Fruit fly (Drosophila melanogaster) whole organism, embryonic: ENCODE data around the gene Wdr59.
A peak's percentile ranks its signal among the peaks of the same experiment; 100 is the strongest.

Source experiments
- Asciz ChIP-seq: fragments of 200-800 bp; sonication (Bioruptor generic); optimal IDR thresholded peaks from 2 replicates; lab custom pipeline; 2017; ENCODE audit warnings: missing biosample characterization, mild to moderate bottlenecking, missing genetic modification characterization, missing genetic modification reagents
- Atf3 ChIP-seq: fragments of 200-800 bp; sonication (Bioruptor generic); optimal IDR thresholded peaks from 3 replicates; lab custom pipeline; 2016; ENCODE audit warnings: missing biosample characterization, missing genetic modification characterization
- Atf6 ChIP-seq: fragments of 200-800 bp; sonication (Bioruptor generic); IDR thresholded peaks from 2 replicates; pipeline ENCODE4 v1.3.6; 2022; ENCODE audit warnings: missing biosample characterization, missing genetic modification characterization
- Bteb2 ChIP-seq: fragments of 200-800 bp; sonication (Bioruptor generic); optimal IDR thresholded peaks from 2 replicates; lab custom pipeline; 2016; ENCODE audit warnings: missing biosample characterization, missing genetic modification characterization
- CG10543 ChIP-seq: fragments of 200-800 bp; sonication (Bioruptor generic); optimal IDR thresholded peaks from 3 replicates; lab custom pipeline; 2017; ENCODE audit warnings: missing biosample characterization, mild to moderate bottlenecking, missing genetic modification characterization, moderate library complexity
- CG12071 ChIP-seq: fragments of 200-800 bp; sonication (Bioruptor generic); optimal IDR thresholded peaks from 3 replicates; lab custom pipeline; 2018; ENCODE audit warnings: missing biosample characterization, mild to moderate bottlenecking, missing genetic modification characterization
- CG12769 ChIP-seq: fragments of 200-800 bp; sonication (Bioruptor generic); optimal IDR thresholded peaks from 2 replicates; lab custom pipeline; 2019; ENCODE audit warnings: missing biosample characterization, mild to moderate bottlenecking, missing genetic modification characterization, moderate library complexity
- CG12942 ChIP-seq: fragments of 200-800 bp; sonication (Bioruptor generic); optimal IDR thresholded peaks from 3 replicates; lab custom pipeline; 2016; ENCODE audit warnings: missing biosample characterization, missing genetic modification characterization
- CG14014 ChIP-seq: fragments of 200-800 bp; sonication (Bioruptor generic); IDR thresholded peaks from 2 replicates; pipeline ENCODE4 v1.3.6; 2022; ENCODE audit warnings: missing biosample characterization, missing genetic modification characterization
- CG14710 ChIP-seq: fragments of 200-800 bp; sonication (Bioruptor generic); optimal IDR thresholded peaks from 3 replicates; lab custom pipeline; 2019; ENCODE audit warnings: missing biosample characterization, mild to moderate bottlenecking, missing genetic modification characterization, moderate library complexity
- CG2129 ChIP-seq: fragments of 200-800 bp; sonication (Bioruptor generic); IDR thresholded peaks from 2 replicates; pipeline ENCODE4 v1.3.6; 2022; ENCODE audit warnings: missing biosample characterization, missing genetic modification characterization; ENCODE audit not compliant: partially characterized antibody
- CG2202 ChIP-seq: fragments of 200-800 bp; sonication (Bioruptor generic); optimal IDR thresholded peaks from 2 replicates; lab custom pipeline; 2018; ENCODE audit warnings: missing biosample characterization, mild to moderate bottlenecking, missing genetic modification characterization
- CG31224 ChIP-seq: fragments of 200-800 bp; sonication (Bioruptor generic); IDR thresholded peaks from 2 replicates; pipeline ENCODE4 v1.3.6; 2022; ENCODE audit warnings: missing biosample characterization, missing genetic modification characterization
- CG31365 ChIP-seq: fragments of 200-800 bp; sonication (Bioruptor generic); optimal IDR thresholded peaks from 2 replicates; lab custom pipeline; 2018; ENCODE audit warnings: missing biosample characterization, mild to moderate bottlenecking, missing genetic modification characterization
- CG3163 ChIP-seq: fragments of 200-800 bp; sonication (Bioruptor generic); optimal IDR thresholded peaks from 3 replicates; lab custom pipeline; 2016; ENCODE audit warnings: missing biosample characterization, missing genetic modification characterization
- CG32767 ChIP-seq: fragments of 200-800 bp; sonication (Bioruptor generic); IDR thresholded peaks from 2 replicates; pipeline ENCODE4 v1.3.6; 2022; ENCODE audit warnings: missing biosample characterization, missing genetic modification characterization
- CG3838 ChIP-seq: fragments of 200-800 bp; sonication (Bioruptor generic); optimal IDR thresholded peaks from 3 replicates; lab custom pipeline; 2016; ENCODE audit warnings: missing biosample characterization, missing genetic modification characterization
- CG6272 ChIP-seq: fragments of 200-800 bp; sonication (Bioruptor generic); IDR thresholded peaks from 2 replicates; pipeline ENCODE4 v1.3.6; 2022; ENCODE audit warnings: missing biosample characterization, missing genetic modification characterization
- CG6689 ChIP-seq: fragments of 200-800 bp; sonication (Bioruptor generic); IDR thresholded peaks from 2 replicates; pipeline ENCODE4 v1.3.6; 2022; ENCODE audit warnings: missing biosample characterization, missing genetic modification characterization
- CG7372 ChIP-seq: fragments of 200-800 bp; sonication (Bioruptor generic); IDR thresholded peaks from 2 replicates; pipeline ENCODE4 v1.3.6; 2022; ENCODE audit warnings: missing biosample characterization, missing genetic modification characterization
- CG8089 ChIP-seq: fragments of 200-800 bp; sonication (Bioruptor generic); optimal IDR thresholded peaks from 3 replicates; lab custom pipeline; 2016; ENCODE audit warnings: missing biosample characterization, missing genetic modification characterization
- CG8388 ChIP-seq: fragments of 200-800 bp; sonication (Bioruptor generic); optimal IDR thresholded peaks from 2 replicates; lab custom pipeline; 2019; ENCODE audit warnings: missing biosample characterization, mild to moderate bottlenecking, missing genetic modification characterization, moderate library complexity
- CG9437 ChIP-seq: fragments of 200-800 bp; sonication (Bioruptor generic); optimal IDR thresholded peaks from 2 replicates; lab custom pipeline; 2018; ENCODE audit warnings: missing biosample characterization, mild to moderate bottlenecking, missing genetic modification characterization
- Deaf1 ChIP-seq: fragments of 200-800 bp; optimal IDR thresholded peaks from 3 replicates; lab custom pipeline; 2019; ENCODE audit warnings: missing biosample characterization, mild to moderate bottlenecking, missing genetic modification characterization, moderate library complexity
- Dek ChIP-seq: fragments of 200-800 bp; sonication (Bioruptor generic); optimal IDR thresholded peaks from 3 replicates; lab custom pipeline; 2019; ENCODE audit warnings: missing biosample characterization, mild to moderate bottlenecking, missing genetic modification characterization, moderate library complexity
- Dip2 ChIP-seq: fragments of 200-800 bp; sonication (Bioruptor generic); IDR thresholded peaks from 2 replicates; pipeline ENCODE4 v1.3.6; 2022; ENCODE audit warnings: missing biosample characterization, missing genetic modification characterization
- Dll ChIP-seq: fragments of 200-800 bp; sonication (Bioruptor generic); IDR thresholded peaks from 4 replicates; pipeline ENCODE4 v1.3.6; 2022; ENCODE audit warnings: missing biosample characterization, missing genetic modification characterization; ENCODE audit not compliant: partially characterized antibody
- Ets65A ChIP-seq: fragments of 200-800 bp; sonication (Bioruptor generic); peaks from one replicate; lab custom pipeline; 2016; ENCODE audit warnings: missing biosample characterization, missing genetic modification characterization
- HmgD ChIP-seq: fragments of 200-800 bp; sonication (Bioruptor generic); optimal IDR thresholded peaks from 3 replicates; lab custom pipeline; 2016; ENCODE audit warnings: missing biosample characterization, missing genetic modification characterization
- MTF-1 ChIP-seq: fragments of 200-800 bp; sonication (Bioruptor generic); optimal IDR thresholded peaks from 2 replicates; lab custom pipeline; 2018; ENCODE audit warnings: missing biosample characterization, mild to moderate bottlenecking, missing genetic modification characterization, borderline replicate concordance
- Max ChIP-seq: fragments of 200-800 bp; sonication (Bioruptor generic); optimal IDR thresholded peaks from 2 replicates; lab custom pipeline; 2016; ENCODE audit warnings: missing biosample characterization, mild to moderate bottlenecking, missing genetic modification characterization
- Meics ChIP-seq: fragments of 200-800 bp; sonication (Bioruptor generic); optimal IDR thresholded peaks from 2 replicates; lab custom pipeline; 2017; ENCODE audit warnings: missing biosample characterization, mild to moderate bottlenecking, missing genetic modification characterization
- az2 ChIP-seq: fragments of 200-800 bp; sonication (Bioruptor generic); optimal IDR thresholded peaks from 3 replicates; lab custom pipeline; 2016; ENCODE audit warnings: missing biosample characterization, missing genetic modification characterization
- bab2 ChIP-seq: fragments of 200-800 bp; sonication (Bioruptor generic); optimal IDR thresholded peaks from 2 replicates; lab custom pipeline; 2016; ENCODE audit warnings: missing biosample characterization, missing genetic modification characterization
- cato ChIP-seq: fragments of 200-800 bp; sonication (Bioruptor generic); optimal IDR thresholded peaks from 2 replicates; lab custom pipeline; 2016; ENCODE audit warnings: missing biosample characterization, missing genetic modification characterization, borderline replicate concordance
- dati ChIP-seq: fragments of 200-800 bp; sonication (Bioruptor generic); IDR thresholded peaks from 2 replicates; pipeline ENCODE4 v1.3.6; 2022; ENCODE audit warnings: missing biosample characterization, missing genetic modification characterization
- ewg ChIP-seq: fragments of 200-800 bp; sonication (Bioruptor generic); optimal IDR thresholded peaks from 3 replicates; lab custom pipeline; 2017; ENCODE audit warnings: mild to moderate bottlenecking, missing biosample characterization, missing genetic modification reagents, missing genetic modification characterization
- fd64A ChIP-seq: fragments of 200-800 bp; sonication (Bioruptor generic); optimal IDR thresholded peaks from 3 replicates; lab custom pipeline; 2018; ENCODE audit warnings: missing biosample characterization, mild to moderate bottlenecking, missing genetic modification characterization
- hkb ChIP-seq, 2 experiments: fragments of 200-800 bp in 1 of 2; fragments of >200 bp in 1 of 2; sonication (Bioruptor generic) in 1 of 2; IDR thresholded peaks in 1 of 2; optimal IDR thresholded peaks in 1 of 2; 2 replicates each; pipeline versions ENCODE4 v1.3.6 to Lab custom; 2017 to 2022; ENCODE audit warnings: missing biosample characterization in 1 of 2, missing genetic modification characterization in 1 of 2
- hth ChIP-seq: fragments of >200 bp; optimal IDR thresholded peaks from 2 replicates; lab custom pipeline; 2017; ENCODE audit warnings: inconsistent platforms
- jigr1 ChIP-seq: fragments of 200-800 bp; sonication (Bioruptor generic); IDR thresholded peaks from 3 replicates; pipeline ENCODE4 v1.3.6; 2022; ENCODE audit warnings: missing biosample characterization, missing genetic modification characterization
- jing ChIP-seq: fragments of 200-800 bp; sonication (Bioruptor generic); optimal IDR thresholded peaks from 2 replicates; lab custom pipeline; 2018; ENCODE audit warnings: missing biosample characterization, mild to moderate bottlenecking, missing genetic modification characterization
- lbe ChIP-seq: fragments of 200-800 bp; sonication (Bioruptor generic); optimal IDR thresholded peaks from 2 replicates; lab custom pipeline; 2016; ENCODE audit warnings: missing biosample characterization, mild to moderate bottlenecking, missing genetic modification characterization
- oc ChIP-seq: fragments of 200-800 bp; sonication (Bioruptor generic); optimal IDR thresholded peaks from 2 replicates; lab custom pipeline; 2018; ENCODE audit warnings: missing biosample characterization, mild to moderate bottlenecking, missing genetic modification characterization, moderate library complexity
- repo ChIP-seq: fragments of 200-800 bp; sonication (Bioruptor generic); optimal IDR thresholded peaks from 2 replicates; lab custom pipeline; 2016; ENCODE audit warnings: missing biosample characterization, missing genetic modification characterization
- rib ChIP-seq: fragments of 200-800 bp; sonication (Bioruptor generic); IDR thresholded peaks from 2 replicates; pipeline ENCODE4 v1.3.6; 2022; ENCODE audit warnings: missing biosample characterization, missing genetic modification characterization
- sna ChIP-seq: fragments of 200-800 bp; sonication (Bioruptor generic); IDR thresholded peaks from 2 replicates; pipeline ENCODE4 v1.3.6; 2022; ENCODE audit warnings: missing biosample characterization, missing genetic modification characterization; ENCODE audit not compliant: partially characterized antibody
- sqz ChIP-seq: fragments of 200-800 bp; sonication (Bioruptor generic); optimal IDR thresholded peaks from 3 replicates; lab custom pipeline; 2018; ENCODE audit warnings: missing biosample characterization, mild to moderate bottlenecking, missing genetic modification characterization
- tna ChIP-seq: fragments of 200-800 bp; sonication (Bioruptor generic); IDR thresholded peaks from 2 replicates; pipeline ENCODE4 v1.3.6; 2022; ENCODE audit warnings: missing biosample characterization, missing genetic modification characterization; ENCODE audit not compliant: partially characterized antibody

Wdr59 gene

dm6 chr2L:11057333-11058110 lies 33.7 kb upstream of the Wdr59 start (continued):
- TF ChIP-seq lbe (GFP tag; lab: Kevin White, UChicago) (peak; percentile 28), Dip2 (no peak), CG12071 (no peak), tna (GFP tag; lab: Robert Waterston, UW) (no peak), CG8388 (GFP tag; lab: Kevin White, UChicago) (peak; percentile 71), Atf3 (GFP tag; lab: Kevin White, UChicago) (peak; percentile 29), Bteb2 (peak; percentile 57), MTF-1 (GFP tag; lab: Kevin White, UChicago) (no peak), Dek (peak; percentile 27), Deaf1 (tag; lab: Kevin White, UChicago) (peak; percentile 77), dati (GFP tag; lab: Robert Waterston, UW) (no peak), Atf6 (peak; percentile 57), hth (lab: Kevin White, UChicago) (no peak), ewg (GFP tag; lab: Kevin White, UChicago) (peak; percentile 54), fd64A (GFP tag; lab: Kevin White, UChicago) (peak; percentile 26), CG12769 (tag; lab: Kevin White, UChicago) (peak; percentile 81), Asciz (GFP tag; lab: Kevin White, UChicago) (peak; percentile 58), CG14014 (GFP tag; lab: Robert Waterston, UW) (peak; percentile 67), sna (no peak), Ets65A (GFP tag; lab: Kevin White, UChicago) (no peak), hkb (optimal IDR thresholded peaks at IDR 0.05; lab: Kevin White, UChicago) (no peak), hkb (GFP tag; IDR thresholded peaks at IDR 0.05; lab: Robert Waterston, UW) (peak; percentile 73; the same call in 1 of the 2 replicates), az2 (GFP tag; lab: Kevin White, UChicago) (peak; percentile 80), CG31224 (GFP tag; lab: Robert Waterston, UW) (no peak), CG2129 (no peak), CG31365 (tag; lab: Kevin White, UChicago) (no peak), Max (GFP tag; lab: Kevin White, UChicago) (peak; percentile 33), CG3163 (GFP tag; lab: Kevin White, UChicago) (peak; percentile 91), CG9437 (peak; percentile 73), repo (GFP tag; lab: Kevin White, UChicago) (no peak), CG6272 (GFP tag; lab: Robert Waterston, UW) (no peak), jing (GFP tag; lab: Kevin White, UChicago) (peak; percentile 77), cato (GFP tag; lab: Kevin White, UChicago) (peak; percentile 60), bab2 (GFP tag; lab: Kevin White, UChicago) (peak; percentile 54), oc (tag; lab: Kevin White, UChicago) (peak; percentile 70), jigr1 (GFP tag; lab: Robert Waterston, UW) (peak; percentile 77; the same call in 2 of the 3 replicates), CG12942 (peak; percentile 69), CG32767 (GFP tag; lab: Robert Waterston, UW) (peak; percentile 73; the same call in 1 of the 2 replicates), CG6689 (GFP tag; lab: Robert Waterston, UW) (peak; percentile 64), HmgD (GFP tag; lab: Kevin White, UChicago) (no peak), CG7372 (GFP tag; lab: Robert Waterston, UW) (peak; percentile 58), sqz (GFP tag; lab: Kevin White, UChicago) (peak; percentile 52), Meics (GFP tag; lab: Kevin White, UChicago) (peak; percentile 81), rib (GFP tag; lab: Robert Waterston, UW) (peak; percentile 80), CG2202 (tag; lab: Kevin White, UChicago) (peak; percentile 59), CG8089 (GFP tag; lab: Kevin White, UChicago) (peak; percentile 54), CG14710 (tag; lab: Kevin White, UChicago) (peak; percentile 77), Dll (no peak), CG3838 (GFP tag; lab: Kevin White, UChicago) (no peak), CG10543 (GFP tag; lab: Kevin White, UChicago) (peak; percentile 69)
